Fruit fly (Drosophila melanogaster) whole organism, prepupa: ENCODE measurements around the gene Mgat3.

Experiments used
- CG10631 ChIP-seq: fragments of 200-800 bp; sonication (Bioruptor generic); optimal IDR thresholded peaks from 2 replicates; lab custom pipeline; 2016; ENCODE audit warnings: missing biosample characterization, missing genetic modification characterization
- CG10669 ChIP-seq: fragments of 200-800 bp; sonication (Bioruptor generic); optimal IDR thresholded peaks from 3 replicates; lab custom pipeline; 2018; ENCODE audit warnings: missing biosample characterization, mild to moderate bottlenecking, missing genetic modification characterization, moderate library complexity
- CG11294 ChIP-seq: fragments of 200-800 bp; sonication (Bioruptor generic); IDR thresholded peaks from 2 replicates; pipeline ENCODE4 v1.3.6; 2022; ENCODE audit warnings: missing biosample characterization, missing genetic modification characterization
- CG11902 ChIP-seq: fragments of 200-800 bp; sonication (Bioruptor generic); optimal IDR thresholded peaks from 3 replicates; lab custom pipeline; 2016; ENCODE audit warnings: missing biosample characterization, missing genetic modification characterization
- CG1621 ChIP-seq: fragments of 200-800 bp; sonication (Bioruptor generic); optimal IDR thresholded peaks from 3 replicates; lab custom pipeline; 2018; ENCODE audit warnings: missing biosample characterization, mild to moderate bottlenecking, missing genetic modification characterization
- CG16779 ChIP-seq: fragments of 200-800 bp; sonication (Bioruptor generic); optimal IDR thresholded peaks from 3 replicates; lab custom pipeline; 2017; ENCODE audit warnings: missing biosample characterization, mild to moderate bottlenecking, missing genetic modification characterization
- CG31627 ChIP-seq: fragments of 200-800 bp; sonication (Bioruptor generic); optimal IDR thresholded peaks from 3 replicates; lab custom pipeline; 2016; ENCODE audit warnings: missing biosample characterization, missing genetic modification characterization
- CG34406 ChIP-seq: fragments of 200-800 bp; sonication (Bioruptor generic); optimal IDR thresholded peaks from 3 replicates; lab custom pipeline; 2016; ENCODE audit warnings: missing biosample characterization, missing genetic modification characterization
- CG3919 ChIP-seq: fragments of 200-800 bp; sonication (Bioruptor generic); optimal IDR thresholded peaks from 3 replicates; lab custom pipeline; 2016; ENCODE audit warnings: missing biosample characterization, missing genetic modification characterization
- CG4318 ChIP-seq: fragments of 200-800 bp; sonication (Bioruptor generic); optimal IDR thresholded peaks from 3 replicates; lab custom pipeline; 2017; ENCODE audit warnings: missing biosample characterization, mild to moderate bottlenecking, missing genetic modification characterization
- CG6163 ChIP-seq: fragments of 200-800 bp; sonication (Bioruptor generic); IDR thresholded peaks from 3 replicates; pipeline ENCODE4 v1.3.6; 2022; ENCODE audit warnings: missing biosample characterization, missing genetic modification characterization
- CG6792 ChIP-seq: fragments of 200-800 bp; sonication (Bioruptor generic); optimal IDR thresholded peaks from 3 replicates; lab custom pipeline; 2016; ENCODE audit warnings: missing biosample characterization, missing genetic modification characterization
- CG6808 ChIP-seq: fragments of 200-800 bp; sonication (Bioruptor generic); optimal IDR thresholded peaks from 3 replicates; lab custom pipeline; 2017; ENCODE audit warnings: missing biosample characterization, missing genetic modification characterization, mild to moderate bottlenecking, moderate library complexity, missing genetic modification reagents
- CG6854 ChIP-seq: fragments of 200-800 bp; sonication (Bioruptor generic); optimal IDR thresholded peaks from 2 replicates; lab custom pipeline; 2017; ENCODE audit warnings: missing biosample characterization, mild to moderate bottlenecking, missing genetic modification characterization
- CG7368 ChIP-seq: fragments of 200-800 bp; sonication (Bioruptor generic); optimal IDR thresholded peaks from 3 replicates; lab custom pipeline; 2016; ENCODE audit warnings: missing biosample characterization, missing genetic modification characterization
- Eip75B ChIP-seq: fragments of 200-800 bp; sonication (Bioruptor generic); optimal IDR thresholded peaks from 3 replicates; lab custom pipeline; 2016; ENCODE audit warnings: missing biosample characterization, missing genetic modification characterization
- Eip78C ChIP-seq: fragments of 200-800 bp; sonication (Bioruptor generic); peaks from one replicate; lab custom pipeline; 2016; ENCODE audit warnings: missing biosample characterization, missing genetic modification characterization
- Ets21C ChIP-seq: fragments of 200-800 bp; sonication (Bioruptor generic); optimal IDR thresholded peaks from 3 replicates; lab custom pipeline; 2016; ENCODE audit warnings: missing biosample characterization, missing genetic modification characterization
- Gug ChIP-seq: fragments of 200-800 bp; sonication (Bioruptor generic); IDR thresholded peaks from 2 replicates; pipeline ENCODE4 v1.3.6; 2022; ENCODE audit warnings: missing biosample characterization, missing genetic modification characterization
- Hr38 ChIP-seq: sonication (Bioruptor generic); optimal IDR thresholded peaks from 2 replicates; lab custom pipeline; 2016; ENCODE audit warnings: missing biosample characterization, missing genetic modification characterization
- Hr4 ChIP-seq: fragments of 200-800 bp; sonication (Bioruptor generic); optimal IDR thresholded peaks from 3 replicates; lab custom pipeline; 2016; ENCODE audit warnings: missing biosample characterization, missing genetic modification characterization
- Lpt ChIP-seq: fragments of 200-800 bp; sonication (Bioruptor generic); optimal IDR thresholded peaks from 3 replicates; lab custom pipeline; 2016; ENCODE audit warnings: missing biosample characterization, missing genetic modification characterization
- Smox ChIP-seq: fragments of 200-800 bp; sonication (Bioruptor generic); optimal IDR thresholded peaks from 3 replicates; lab custom pipeline; 2016; ENCODE audit warnings: missing biosample characterization, missing genetic modification characterization
- Sox102F ChIP-seq: fragments of 200-800 bp; sonication (Bioruptor generic); optimal IDR thresholded peaks from 2 replicates; lab custom pipeline; 2016; ENCODE audit warnings: missing biosample characterization, mild to moderate bottlenecking, missing genetic modification characterization
- Sox14 ChIP-seq: fragments of 200-800 bp; sonication (Bioruptor generic); optimal IDR thresholded peaks from 3 replicates; lab custom pipeline; 2016; ENCODE audit warnings: missing biosample characterization, missing genetic modification characterization
- Sox15 ChIP-seq: fragments of 200-800 bp; sonication (Bioruptor generic); optimal IDR thresholded peaks from 3 replicates; lab custom pipeline; 2016; ENCODE audit warnings: missing biosample characterization, missing genetic modification characterization
- achi ChIP-seq: fragments of 200-800 bp; sonication (Bioruptor generic); optimal IDR thresholded peaks from 3 replicates; lab custom pipeline; 2016; ENCODE audit warnings: missing biosample characterization, missing genetic modification characterization
- acj6 ChIP-seq: fragments of 200-800 bp; sonication (Bioruptor generic); optimal IDR thresholded peaks from 3 replicates; lab custom pipeline; 2016; ENCODE audit warnings: missing biosample characterization, missing genetic modification characterization
- cyc ChIP-seq: fragments of 200-800 bp; sonication (Bioruptor generic); optimal IDR thresholded peaks from 3 replicates; lab custom pipeline; 2016; ENCODE audit warnings: missing biosample characterization, missing genetic modification characterization
- dsx ChIP-seq: fragments of 200-800 bp; optimal IDR thresholded peaks from 3 replicates; lab custom pipeline; 2019; ENCODE audit warnings: missing biosample characterization, mild to moderate bottlenecking, missing genetic modification characterization, moderate library complexity; ENCODE audit not compliant: poor library complexity, severe bottlenecking
- esn ChIP-seq: fragments of 200-800 bp; sonication (Bioruptor generic); optimal IDR thresholded peaks from 2 replicates; lab custom pipeline; 2016; ENCODE audit warnings: missing biosample characterization, mild to moderate bottlenecking, missing genetic modification characterization, moderate library complexity
- fd59A ChIP-seq: fragments of 200-800 bp; sonication (Bioruptor generic); optimal IDR thresholded peaks from 2 replicates; lab custom pipeline; 2017; ENCODE audit warnings: missing biosample characterization, mild to moderate bottlenecking, missing genetic modification characterization, missing genetic modification reagents
- fd85E ChIP-seq: fragments of 200-800 bp; sonication (Bioruptor generic); optimal IDR thresholded peaks from 3 replicates; lab custom pipeline; 2016; ENCODE audit warnings: missing biosample characterization, missing genetic modification characterization
- fkh ChIP-seq: fragments of 200-800 bp; sonication (Bioruptor generic); optimal IDR thresholded peaks from 3 replicates; lab custom pipeline; 2017; ENCODE audit warnings: missing biosample characterization, mild to moderate bottlenecking, missing genetic modification characterization, moderate library complexity
- lz ChIP-seq: fragments of 200-800 bp; sonication (Bioruptor generic); optimal IDR thresholded peaks from 3 replicates; lab custom pipeline; 2016; ENCODE audit warnings: missing biosample characterization, missing genetic modification characterization
- pdm3 ChIP-seq: fragments of 200-800 bp; sonication (Bioruptor generic); optimal IDR thresholded peaks from 3 replicates; lab custom pipeline; 2016; ENCODE audit warnings: missing biosample characterization, missing genetic modification characterization
- salr ChIP-seq, 2 experiments: fragments of 200-800 bp; sonication (Bioruptor generic); optimal IDR thresholded peaks; 3 replicates each; lab custom pipeline; 2016 to 2018; ENCODE audit warnings: missing biosample characterization in 2 of 2, missing genetic modification characterization in 2 of 2, mild to moderate bottlenecking in 1 of 2
- spab ChIP-seq: fragments of 200-800 bp; sonication (Bioruptor generic); optimal IDR thresholded peaks from 2 replicates; lab custom pipeline; 2017; ENCODE audit warnings: missing biosample characterization, mild to moderate bottlenecking, missing genetic modification characterization, missing genetic modification reagents
- ss ChIP-seq, 2 experiments: fragments of 200-800 bp; sonication (Bioruptor generic); optimal IDR thresholded peaks; 2 replicates in 1 of 2; 3 replicates in 1 of 2; lab custom pipeline; 2017 to 2018; ENCODE audit warnings: mild to moderate bottlenecking in 2 of 2, missing biosample characterization in 2 of 2, missing genetic modification characterization in 2 of 2, moderate library complexity in 1 of 2
- topi ChIP-seq: fragments of 200-800 bp; sonication (Bioruptor generic); optimal IDR thresholded peaks from 3 replicates; lab custom pipeline; 2016; ENCODE audit warnings: missing biosample characterization, missing genetic modification characterization

Gene Mgat3

dm6 chr2L:13176701-13177249 lies 5.6 kb downstream of the Mgat3 start, which contains the start of the genes Sfmbt and CG5439 (continued):
- TF ChIP-seq Smox (no peak), acj6 (GFP tag; lab: Kevin White, UChicago) (peak; percentile 78), Hr38 (GFP tag; lab: Kevin White, UChicago) (no peak), topi (peak; percentile 81), Sox102F (GFP tag; lab: Kevin White, UChicago) (no peak), CG7368 (GFP tag; lab: Kevin White, UChicago) (no peak), CG6792 (GFP tag; lab: Kevin White, UChicago) (peak; percentile 71), CG11294 (GFP tag; lab: Robert Waterston, UW) (no peak; the same call in 1 of the 2 replicates), CG11902 (GFP tag; lab: Kevin White, UChicago) (peak; percentile 69), Ets21C (GFP tag; lab: Kevin White, UChicago) (peak; percentile 80), ss (GFP tag; optimal IDR thresholded peaks at IDR 0.05; lab: Kevin White, UChicago) (no peak)

- no peak for TF ChIP-seq achi
Measured at dm6 chr2L:13176123-13176522, 6.3 kb downstream of the Mgat3 start, which contains the start of gene CG43925. TSS of gene CG43925 (plus strand) at chr2L:13176423.

dm6 chr2L:13165802-13166347 lies 16.5 kb downstream of the Mgat3 start, which contains the start of gene DnaJ-H:
TSS of gene DnaJ-H (minus strand) at chr2L:13166072.
- TF ChIP-seq spab (GFP tag; lab: Kevin White, UChicago) (no peak), fd85E (GFP tag; lab: Kevin White, UChicago) (peak; percentile 25), CG11294 (GFP tag; lab: Robert Waterston, UW) (no peak), CG10631 (GFP tag; lab: Kevin White, UChicago) (no peak), Sox14 (no peak), Hr4 (GFP tag; lab: Kevin White, UChicago) (no peak), CG10669 (GFP tag; lab: Kevin White, UChicago) (no peak), CG6854 (peak; percentile 22), fd59A (no peak)
- TF ChIP-seq, all 60 proteins: peak for 2

dm6 chr2L:13164994-13165801 lies 17.2 kb downstream of the Mgat3 start, which contains the start of gene Sirt1:
TSS of gene Sirt1 (plus strand) at chr2L:13165564.
- TF ChIP-seq CG11902 (GFP tag; lab: Kevin White, UChicago) (peak; percentile 76), salr (GFP tag; optimal IDR thresholded peaks at IDR 0.05; lab: Kevin White, UChicago) (peak; percentile 6 to 92), Hr4 (GFP tag; lab: Kevin White, UChicago) (peak; percentile 87), Eip75B (GFP tag; lab: Kevin White, UChicago) (peak; percentile 74), pdm3 (GFP tag; lab: Kevin White, UChicago) (peak; percentile 76), topi (peak; percentile 77), cyc (GFP tag; lab: Kevin White, UChicago) (peak; percentile 81), CG16779 (tag; lab: Kevin White, UChicago) (peak; percentile 4), fd85E (GFP tag; lab: Kevin White, UChicago) (no peak), Sox15 (GFP tag; lab: Kevin White, UChicago) (peak; percentile 88), Smox (peak; percentile 83), CG34406 (GFP tag; lab: Kevin White, UChicago) (peak; percentile 87), achi (peak; percentile 84), CG31627 (GFP tag; lab: Kevin White, UChicago) (peak; percentile 86), CG4318 (peak; percentile 86), CG1621 (tag; lab: Kevin White, UChicago) (peak; percentile 41), Ets21C (GFP tag; lab: Kevin White, UChicago) (peak; percentile 65), acj6 (GFP tag; lab: Kevin White, UChicago) (peak; percentile 88), Lpt (peak; percentile 60), CG6808 (peak; percentile 78), CG6854 (peak; percentile 75), esn (GFP tag; lab: Kevin White, UChicago) (peak; percentile 85), CG6163 (GFP tag; lab: Robert Waterston, UW) (no peak; the same call in 2 of the 3 replicates), Gug (GFP tag; lab: Robert Waterston, UW) (no peak; the same call in none of the 2 replicates), CG3919 (peak; percentile 81), lz (GFP tag; lab: Kevin White, UChicago) (peak; percentile 82), Eip78C (GFP tag; lab: Kevin White, UChicago) (peak; percentile 90), Sox102F (GFP tag; lab: Kevin White, UChicago) (peak; percentile 32), CG10631 (GFP tag; lab: Kevin White, UChicago) (peak; percentile 92), fkh (GFP tag; lab: Kevin White, UChicago) (peak; percentile 39), dsx (peak; percentile 70), Hr38 (GFP tag; lab: Kevin White, UChicago) (no peak)
